Fruit fly (Drosophila melanogaster) whole organism, embryonic: ENCODE results near the gene Ocrl.

Source experiments
- Abd-B ChIP-seq: fragments of 200-800 bp; sonication (Bioruptor generic); optimal IDR thresholded peaks from 2 replicates; lab custom pipeline; 2018; ENCODE audit warnings: missing biosample characterization, mild to moderate bottlenecking, missing genetic modification characterization, moderate library complexity
- Adf1 ChIP-seq: fragments of 200-800 bp; sonication (Bioruptor generic); IDR thresholded peaks from 2 replicates; pipeline ENCODE4 v1.3.6; 2022; ENCODE audit warnings: missing biosample characterization, missing genetic modification characterization
- Antp ChIP-seq: fragments of 200-800 bp; sonication (Bioruptor generic); optimal IDR thresholded peaks from 3 replicates; lab custom pipeline; 2016; ENCODE audit warnings: missing biosample characterization, missing genetic modification characterization
- CG10366 ChIP-seq: fragments of 200-800 bp; sonication (Bioruptor generic); IDR thresholded peaks from 2 replicates; pipeline ENCODE4 v1.3.6; 2022; ENCODE audit warnings: missing biosample characterization, missing genetic modification characterization
- CG13894 ChIP-seq: fragments of 200-800 bp; sonication (Bioruptor generic); optimal IDR thresholded peaks from 3 replicates; lab custom pipeline; 2018; ENCODE audit warnings: missing biosample characterization, mild to moderate bottlenecking, missing genetic modification characterization, moderate library complexity
- CG14710 ChIP-seq: fragments of 200-800 bp; sonication (Bioruptor generic); optimal IDR thresholded peaks from 3 replicates; lab custom pipeline; 2019; ENCODE audit warnings: missing biosample characterization, mild to moderate bottlenecking, missing genetic modification characterization, moderate library complexity
- CG16863 ChIP-seq: fragments of 200-800 bp; sonication (Bioruptor generic); optimal IDR thresholded peaks from 3 replicates; lab custom pipeline; 2016; ENCODE audit warnings: missing biosample characterization, missing genetic modification characterization
- CG18599 ChIP-seq: fragments of 200-800 bp; sonication (Bioruptor generic); optimal IDR thresholded peaks from 3 replicates; lab custom pipeline; 2017; ENCODE audit warnings: missing biosample characterization, missing genetic modification characterization, mild to moderate bottlenecking, moderate library complexity, missing genetic modification reagents
- CG32772 ChIP-seq: fragments of 200-800 bp; sonication (Bioruptor generic); IDR thresholded peaks from 2 replicates; pipeline ENCODE4 v1.3.6; 2022; ENCODE audit warnings: missing biosample characterization, missing genetic modification characterization
- CG34422 ChIP-seq: fragments of 200-800 bp; sonication (Bioruptor generic); IDR thresholded peaks from 3 replicates; pipeline ENCODE4 v1.3.6; 2022; ENCODE audit warnings: missing biosample characterization, missing genetic modification characterization
- CG3726 ChIP-seq: fragments of 200-800 bp; sonication (Bioruptor generic); IDR thresholded peaks from 3 replicates; pipeline ENCODE4, ENCODE4 v1.3.6; 2022; ENCODE audit warnings: missing biosample characterization, missing genetic modification characterization
- CG4404 ChIP-seq: fragments of 200-800 bp; sonication (Bioruptor generic); IDR thresholded peaks from 2 replicates; pipeline ENCODE4 v1.3.6; 2022; ENCODE audit warnings: missing biosample characterization, missing genetic modification characterization
- CG4707 ChIP-seq: fragments of 200-800 bp; sonication (Bioruptor generic); optimal IDR thresholded peaks from 2 replicates; lab custom pipeline; 2018; ENCODE audit warnings: missing biosample characterization, mild to moderate bottlenecking, missing genetic modification characterization, moderate library complexity
- CG4730 ChIP-seq: fragments of 200-800 bp; sonication (Bioruptor generic); IDR thresholded peaks from 2 replicates; pipeline ENCODE4 v1.3.6; 2022; ENCODE audit warnings: missing biosample characterization, missing genetic modification characterization
- CG5245 ChIP-seq: fragments of 200-800 bp; sonication (Bioruptor generic); optimal IDR thresholded peaks from 3 replicates; lab custom pipeline; 2016; ENCODE audit warnings: missing biosample characterization, missing genetic modification characterization
- CG5953 ChIP-seq: fragments of 200-800 bp; sonication (Bioruptor generic); IDR thresholded peaks from 2 replicates; pipeline ENCODE4 v1.3.6; 2022; ENCODE audit warnings: missing biosample characterization, missing genetic modification characterization
- CG6813 ChIP-seq: fragments of 200-800 bp; sonication (Bioruptor generic); optimal IDR thresholded peaks from 2 replicates; lab custom pipeline; 2017; ENCODE audit warnings: missing biosample characterization, missing genetic modification characterization, mild to moderate bottlenecking, moderate library complexity, missing genetic modification reagents
- CG7745 ChIP-seq: fragments of 200-800 bp; sonication (Bioruptor generic); optimal IDR thresholded peaks from 2 replicates; lab custom pipeline; 2018; ENCODE audit warnings: missing biosample characterization, mild to moderate bottlenecking, missing genetic modification characterization, moderate library complexity
- CG7963 ChIP-seq: fragments of 200-800 bp; sonication (Bioruptor generic); IDR thresholded peaks from 3 replicates; pipeline ENCODE4 v1.3.6; 2022; ENCODE audit warnings: missing biosample characterization, missing genetic modification characterization; ENCODE audit not compliant: partially characterized antibody
- CG8089 ChIP-seq: fragments of 200-800 bp; sonication (Bioruptor generic); optimal IDR thresholded peaks from 3 replicates; lab custom pipeline; 2016; ENCODE audit warnings: missing biosample characterization, missing genetic modification characterization
- CTCF ChIP-seq: fragments of 200-800 bp; sonication (Bioruptor generic); optimal IDR thresholded peaks from 2 replicates; lab custom pipeline; 2017; ENCODE audit warnings: missing biosample characterization, mild to moderate bottlenecking, missing genetic modification characterization, moderate library complexity
- CkIIα-i1 ChIP-seq: fragments of 200-800 bp; sonication (Bioruptor generic); IDR thresholded peaks from 2 replicates; pipeline ENCODE4 v1.3.6; 2022; ENCODE audit warnings: missing biosample characterization, missing genetic modification characterization
- Drgx ChIP-seq: fragments of 200-800 bp; sonication (Bioruptor generic); IDR thresholded peaks from 2 replicates; pipeline ENCODE4 v1.3.6; 2022; ENCODE audit warnings: missing biosample characterization, missing genetic modification characterization
- E2f1 ChIP-seq: fragments of 200-800 bp; sonication (Bioruptor generic); IDR thresholded peaks from 2 replicates; pipeline ENCODE4 v1.3.6; 2022; ENCODE audit warnings: missing biosample characterization, missing genetic modification characterization
- Fer2 ChIP-seq: fragments of 200-800 bp; sonication (Bioruptor generic); optimal IDR thresholded peaks from 2 replicates; lab custom pipeline; 2018; ENCODE audit warnings: missing biosample characterization, mild to moderate bottlenecking, missing genetic modification characterization, moderate library complexity
- H2.0 ChIP-seq: fragments of 200-800 bp; sonication (Bioruptor generic); IDR thresholded peaks from 2 replicates; pipeline ENCODE4 v1.3.6; 2022; ENCODE audit warnings: missing biosample characterization, missing genetic modification characterization
- HLHmδ ChIP-seq: fragments of 200-800 bp; sonication (Bioruptor generic); optimal IDR thresholded peaks from 2 replicates; lab custom pipeline; 2018; ENCODE audit warnings: missing biosample characterization, mild to moderate bottlenecking, missing genetic modification characterization, moderate library complexity
- HmgZ ChIP-seq: fragments of 200-800 bp; sonication (Bioruptor generic); optimal IDR thresholded peaks from 2 replicates; lab custom pipeline; 2018; ENCODE audit warnings: missing biosample characterization, mild to moderate bottlenecking, missing genetic modification characterization
- Lhr ChIP-seq: fragments of 200-800 bp; sonication (Bioruptor generic); optimal IDR thresholded peaks from 3 replicates; lab custom pipeline; 2017; ENCODE audit warnings: mild to moderate bottlenecking, missing biosample characterization, missing genetic modification reagents, missing genetic modification characterization
- MTF-1 ChIP-seq: fragments of 200-800 bp; sonication (Bioruptor generic); optimal IDR thresholded peaks from 2 replicates; lab custom pipeline; 2018; ENCODE audit warnings: missing biosample characterization, mild to moderate bottlenecking, missing genetic modification characterization, borderline replicate concordance
- Med ChIP-seq: fragments of 200-800 bp; sonication (Bioruptor generic); peaks from one replicate; lab custom pipeline; 2016; ENCODE audit warnings: missing biosample characterization, missing genetic modification characterization, mild to moderate bottlenecking, inconsistent platforms, moderate library complexity
- Oli ChIP-seq: fragments of 200-800 bp; sonication (Bioruptor generic); optimal IDR thresholded peaks from 2 replicates; lab custom pipeline; 2018; ENCODE audit warnings: missing biosample characterization, mild to moderate bottlenecking, missing genetic modification characterization, moderate library complexity
- bab2 ChIP-seq: fragments of 200-800 bp; sonication (Bioruptor generic); optimal IDR thresholded peaks from 2 replicates; lab custom pipeline; 2016; ENCODE audit warnings: missing biosample characterization, missing genetic modification characterization
- crc ChIP-seq: fragments of 200-800 bp; sonication (Bioruptor generic); optimal IDR thresholded peaks from 2 replicates; lab custom pipeline; 2016; ENCODE audit warnings: missing biosample characterization, missing genetic modification characterization
- dm ChIP-seq: fragments of 200-800 bp; sonication (Bioruptor generic); optimal IDR thresholded peaks from 3 replicates; lab custom pipeline; 2016; ENCODE audit warnings: missing biosample characterization, missing genetic modification characterization
- dmrt99B ChIP-seq: fragments of 200-800 bp; sonication (Bioruptor generic); optimal IDR thresholded peaks from 2 replicates; lab custom pipeline; 2018; ENCODE audit warnings: missing biosample characterization, mild to moderate bottlenecking, missing genetic modification characterization, moderate library complexity
- en ChIP-seq: fragments of 200-800 bp; sonication (Bioruptor generic); optimal IDR thresholded peaks from 2 replicates; lab custom pipeline; 2016; ENCODE audit warnings: missing biosample characterization, missing genetic modification characterization
- hb ChIP-seq: fragments of 200-800 bp; sonication (Bioruptor generic); IDR thresholded peaks from 3 replicates; pipeline ENCODE4 v1.3.6; 2022; ENCODE audit warnings: missing biosample characterization, missing genetic modification characterization; ENCODE audit not compliant: partially characterized antibody
- kah ChIP-seq: fragments of 200-800 bp; sonication (Bioruptor generic); optimal IDR thresholded peaks from 2 replicates; lab custom pipeline; 2018; ENCODE audit warnings: missing biosample characterization, mild to moderate bottlenecking, missing genetic modification characterization
- ken ChIP-seq: fragments of 200-800 bp; sonication (Bioruptor generic); IDR thresholded peaks from 3 replicates; pipeline ENCODE4 v1.3.6; 2022; ENCODE audit warnings: missing biosample characterization, missing genetic modification characterization
- nerfin-1 ChIP-seq: fragments of 200-800 bp; sonication (Bioruptor generic); optimal IDR thresholded peaks from 3 replicates; lab custom pipeline; 2019; ENCODE audit warnings: missing biosample characterization, mild to moderate bottlenecking, missing genetic modification characterization, moderate library complexity
- odd ChIP-seq: fragments of 200-800 bp; sonication (Bioruptor generic); optimal IDR thresholded peaks from 2 replicates; lab custom pipeline; 2017; ENCODE audit warnings: missing biosample characterization, mild to moderate bottlenecking, missing genetic modification characterization
- pho ChIP-seq: fragments of 200-800 bp; sonication (Bioruptor generic); optimal IDR thresholded peaks from 2 replicates; lab custom pipeline; 2016; ENCODE audit warnings: missing biosample characterization, missing genetic modification characterization
- row ChIP-seq: fragments of 200-800 bp; sonication (Bioruptor generic); IDR thresholded peaks from 3 replicates; pipeline ENCODE4 v1.3.6; 2022; ENCODE audit warnings: missing biosample characterization, missing genetic modification characterization
- sr ChIP-seq: fragments of 200-800 bp; sonication (Bioruptor generic); IDR thresholded peaks from 3 replicates; pipeline ENCODE4 v1.3.6; 2022; ENCODE audit warnings: missing biosample characterization, missing genetic modification characterization
- tap ChIP-seq: fragments of 200-800 bp; optimal IDR thresholded peaks from 3 replicates; lab custom pipeline; 2019; ENCODE audit warnings: missing biosample characterization, mild to moderate bottlenecking, missing genetic modification characterization, moderate library complexity
- wdn ChIP-seq: fragments of 200-800 bp; sonication (Bioruptor generic); IDR thresholded peaks from 2 replicates; pipeline ENCODE4 v1.3.6; 2022; ENCODE audit warnings: missing biosample characterization, missing genetic modification characterization
- zen ChIP-seq: fragments of 200-800 bp; sonication (Bioruptor generic); optimal IDR thresholded peaks from 3 replicates; lab custom pipeline; 2018; ENCODE audit warnings: missing biosample characterization, mild to moderate bottlenecking, missing genetic modification characterization, moderate library complexity

The Ocrl gene

dm6 chrX:1944245-1945114 is 21.7 kb downstream of the Ocrl start (continued):
- TF ChIP-seq Oli (tag; lab: Kevin White, UChicago) (peak; percentile 54), dmrt99B (tag; lab: Kevin White, UChicago) (peak; percentile 60), zen (no peak), bab2 (GFP tag; lab: Kevin White, UChicago) (peak; percentile 9), CG16863 (GFP tag; lab: Kevin White, UChicago) (no peak), CG14710 (no peak), CG4707 (GFP tag; lab: Kevin White, UChicago) (no peak), nerfin-1 (peak; percentile 98), en (GFP tag; lab: Kevin White, UChicago) (no peak), CG4404 (GFP tag; lab: Robert Waterston, UW) (peak; percentile 39; the same call in 1 of the 2 replicates), crc (GFP tag; lab: Kevin White, UChicago) (no peak), pho (GFP tag; lab: Kevin White, UChicago) (peak; percentile 14), Antp (GFP tag; lab: Kevin White, UChicago) (peak; percentile 76), Abd-B (GFP tag; lab: Kevin White, UChicago) (peak; percentile 24), MTF-1 (GFP tag; lab: Kevin White, UChicago) (no peak), CG32772 (GFP tag; lab: Robert Waterston, UW) (peak; percentile 45), E2f1 (peak; percentile 14; the same call in 1 of the 2 replicates), CG8089 (GFP tag; lab: Kevin White, UChicago) (peak; percentile 16), Adf1 (GFP tag; lab: Robert Waterston, UW) (no peak), sr (GFP tag; lab: Robert Waterston, UW) (no peak), CG7963 (GFP tag; lab: Robert Waterston, UW) (no peak), CkIIα-i1 (GFP tag; lab: Robert Waterston, UW) (no peak), Med (GFP tag; lab: Kevin White, UChicago) (peak; percentile 95), CTCF (GFP tag; lab: Kevin White, UChicago) (no peak), Lhr (GFP tag; lab: Kevin White, UChicago) (no peak), wdn (peak; percentile 55; the same call in 1 of the 2 replicates), CG6813 (GFP tag; lab: Kevin White, UChicago) (no peak), CG18599 (peak; percentile 77), CG5245 (GFP tag; lab: Kevin White, UChicago) (no peak), CG10366 (peak; percentile 50; the same call in 1 of the 2 replicates), CG7745 (tag; lab: Kevin White, UChicago) (no peak), CG3726 (no peak), dm (no peak), Drgx (GFP tag; lab: Robert Waterston, UW) (peak; percentile 24; the same call in 1 of the 2 replicates), hb (GFP tag; lab: Robert Waterston, UW) (no peak), HmgZ (tag; lab: Kevin White, UChicago) (no peak), ken (GFP tag; lab: Robert Waterston, UW) (peak; percentile 74), CG13894 (tag; lab: Kevin White, UChicago) (peak; percentile 47), CG4730 (0 out of 2 replicates have a peak, but pooled peaks have one; percentile 26), odd (no peak), CG5953 (0 out of 2 replicates have a peak, but pooled peaks have one; percentile 38), Fer2 (tag; lab: Kevin White, UChicago) (no peak), HLHmδ (GFP tag; lab: Kevin White, UChicago) (no peak), tap (no peak), H2.0 (0 out of 2 replicates have a peak, but pooled peaks have one; percentile 32), kah (no peak), CG34422 (GFP tag; lab: Robert Waterston, UW) (peak; percentile 40; the same call in 2 of the 3 replicates), row (peak; percentile 64)
